Worm (Caenorhabditis elegans): ENCODE results near the gene ZK287.4.

DNA sequence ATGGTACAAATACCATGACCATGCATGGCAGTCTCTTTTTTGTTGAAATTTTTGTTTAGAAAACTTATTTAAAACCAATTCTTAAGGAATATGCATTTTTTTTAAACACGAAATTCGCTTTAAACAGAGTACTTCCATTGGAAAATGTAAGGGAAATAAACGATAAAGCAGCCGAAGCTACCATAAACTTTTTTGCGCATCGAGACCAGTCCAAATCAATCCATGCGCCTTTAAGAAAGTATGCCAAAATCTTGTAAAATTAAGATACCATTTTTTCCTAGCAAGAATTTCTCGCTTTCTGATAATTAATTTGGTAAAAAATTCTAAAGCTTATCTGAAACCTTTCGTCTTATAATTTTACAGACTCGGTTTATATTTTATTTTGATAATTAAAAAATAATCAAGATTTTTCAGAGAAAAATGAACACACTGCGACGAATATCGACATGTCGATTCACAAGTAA lies 7.2 kb upstream of the ZK287.4 start, which contains the start of gene ZK287.7:
- no peak for TF ChIP-seq nhr-25 (tag; optimal IDR thresholded peaks at IDR 0.05)
- TF ChIP-seq ZK546.5 (tag; optimal IDR thresholded peaks at IDR 0.05), result no peak
- no peak for TF ChIP-seq nhr-237 (tag; optimal IDR thresholded peaks at IDR 0.05)
- no peak for TF ChIP-seq nhr-10 (tag; optimal IDR thresholded peaks at IDR 0.05)
- TF ChIP-seq lin-13 (GFP tag; optimal IDR thresholded peaks at IDR 0.05), result no peak
- no peak for TF ChIP-seq snpc-4 (tag; optimal IDR thresholded peaks at IDR 0.05)
- no peak for TF ChIP-seq nhr-23 (tag; optimal IDR thresholded peaks at IDR 0.05)
- TF ChIP-seq ztf-4 (tag; optimal IDR thresholded peaks at IDR 0.05), result no peak
- no peak for TF ChIP-seq fos-1 (tag; optimal IDR thresholded peaks at IDR 0.05)
- no peak for TF ChIP-seq elt-3 (tag; optimal IDR thresholded peaks at IDR 0.05)
- TF ChIP-seq nhr-11 (tag; optimal IDR thresholded peaks at IDR 0.05), result no peak
